Fruit fly (Drosophila melanogaster) whole organism, embryonic: Measurements from ENCODE around the gene Indy.

Experiments
- ATbp ChIP-seq: fragments of 200-800 bp; sonication (Bioruptor generic); optimal IDR thresholded peaks from 2 replicates; lab custom pipeline; 2017; ENCODE audit warnings: missing biosample characterization, mild to moderate bottlenecking, missing genetic modification characterization, missing genetic modification reagents
- Asciz ChIP-seq: fragments of 200-800 bp; sonication (Bioruptor generic); optimal IDR thresholded peaks from 2 replicates; lab custom pipeline; 2017; ENCODE audit warnings: missing biosample characterization, mild to moderate bottlenecking, missing genetic modification characterization, missing genetic modification reagents
- BEAF-32 ChIP-seq: fragments of 200-800 bp; sonication (Bioruptor generic); optimal IDR thresholded peaks from 3 replicates; lab custom pipeline; 2017; ENCODE audit warnings: missing biosample characterization, missing genetic modification characterization, mild to moderate bottlenecking, moderate library complexity, missing genetic modification reagents
- CG1233 ChIP-seq: fragments of 200-800 bp; sonication (Bioruptor generic); optimal IDR thresholded peaks from 4 replicates; lab custom pipeline; 2018; ENCODE audit warnings: missing biosample characterization, mild to moderate bottlenecking, missing genetic modification characterization
- CG13123 ChIP-seq: fragments of 200-800 bp; sonication (Bioruptor generic); optimal IDR thresholded peaks from 2 replicates; lab custom pipeline; 2016; ENCODE audit warnings: missing biosample characterization, missing genetic modification characterization
- CG15514 ChIP-seq: fragments of 200-800 bp; sonication (Bioruptor generic); optimal IDR thresholded peaks from 3 replicates; lab custom pipeline; 2017; ENCODE audit warnings: missing biosample characterization, missing genetic modification characterization, mild to moderate bottlenecking, moderate library complexity, missing genetic modification reagents
- CG18011 ChIP-seq: fragments of 200-800 bp; sonication (Bioruptor generic); optimal IDR thresholded peaks from 2 replicates; lab custom pipeline; 2017; ENCODE audit warnings: missing biosample characterization, missing genetic modification characterization, mild to moderate bottlenecking, moderate library complexity, missing genotype
- CG18619 ChIP-seq: fragments of 200-800 bp; sonication (Bioruptor generic); optimal IDR thresholded peaks from 3 replicates; lab custom pipeline; 2017; ENCODE audit warnings: missing biosample characterization, mild to moderate bottlenecking, missing genetic modification characterization
- CG32772 ChIP-seq: fragments of 200-800 bp; sonication (Bioruptor generic); IDR thresholded peaks from 2 replicates; pipeline ENCODE4 v1.3.6; 2022; ENCODE audit warnings: missing biosample characterization, missing genetic modification characterization
- CG4360 ChIP-seq: fragments of 200-800 bp; sonication (Bioruptor generic); IDR thresholded peaks from 2 replicates; pipeline ENCODE4 v1.3.6; 2022; ENCODE audit warnings: missing biosample characterization, missing genetic modification characterization
- CG4854 ChIP-seq: fragments of 200-800 bp; sonication (Bioruptor generic); optimal IDR thresholded peaks from 2 replicates; lab custom pipeline; 2016; ENCODE audit warnings: missing biosample characterization, missing genetic modification characterization, inconsistent platforms
- CG5953 ChIP-seq: fragments of 200-800 bp; sonication (Bioruptor generic); IDR thresholded peaks from 2 replicates; pipeline ENCODE4 v1.3.6; 2022; ENCODE audit warnings: missing biosample characterization, missing genetic modification characterization
- CG6689 ChIP-seq: fragments of 200-800 bp; sonication (Bioruptor generic); IDR thresholded peaks from 2 replicates; pipeline ENCODE4 v1.3.6; 2022; ENCODE audit warnings: missing biosample characterization, missing genetic modification characterization
- CG8281 ChIP-seq: fragments of 200-800 bp; sonication (Bioruptor generic); optimal IDR thresholded peaks from 2 replicates; lab custom pipeline; 2018; ENCODE audit warnings: missing biosample characterization, mild to moderate bottlenecking, missing genetic modification characterization, moderate library complexity
- CG8290 ChIP-seq, 3 experiments: fragments of 200-800 bp; sonication (Bioruptor generic); optimal IDR thresholded peaks; 2 replicates each; lab custom pipeline; 2016 to 2019; ENCODE audit warnings: missing biosample characterization in 3 of 3, missing genetic modification characterization in 3 of 3, mild to moderate bottlenecking in 2 of 3, moderate library complexity in 1 of 3
- D19B ChIP-seq: fragments of 200-800 bp; sonication (Bioruptor generic); optimal IDR thresholded peaks from 2 replicates; lab custom pipeline; 2017; ENCODE audit warnings: missing biosample characterization, mild to moderate bottlenecking, missing genetic modification characterization
- Dad ChIP-seq: fragments of 200-800 bp; sonication (Bioruptor generic); optimal IDR thresholded peaks from 3 replicates; lab custom pipeline; 2016; ENCODE audit warnings: missing biosample characterization, missing genetic modification characterization
- Dll ChIP-seq: fragments of 200-800 bp; sonication (Bioruptor generic); IDR thresholded peaks from 4 replicates; pipeline ENCODE4 v1.3.6; 2022; ENCODE audit warnings: missing biosample characterization, missing genetic modification characterization; ENCODE audit not compliant: partially characterized antibody
- GATAe ChIP-seq: fragments of 200-800 bp; sonication (Bioruptor generic); conservative IDR thresholded peaks from 2 replicates; pipeline ENCODE4 v1.3.6; 2022; ENCODE audit warnings: missing biosample characterization, missing genetic modification characterization
- Hey ChIP-seq: fragments of 200-800 bp; sonication (Bioruptor generic); optimal IDR thresholded peaks from 3 replicates; lab custom pipeline; 2018; ENCODE audit warnings: missing biosample characterization, mild to moderate bottlenecking, missing genetic modification characterization
- Hmx ChIP-seq: fragments of 200-800 bp; sonication (Bioruptor generic); optimal IDR thresholded peaks from 2 replicates; lab custom pipeline; 2016; ENCODE audit warnings: missing biosample characterization, missing genetic modification characterization
- Hr51 ChIP-seq, 2 experiments: fragments of 200-800 bp; sonication (Bioruptor generic); optimal IDR thresholded peaks; 2 replicates in 1 of 2; 3 replicates in 1 of 2; lab custom pipeline; 2016 to 2018; ENCODE audit warnings: missing biosample characterization in 2 of 2, missing genetic modification characterization in 2 of 2, mild to moderate bottlenecking in 1 of 2, moderate library complexity in 1 of 2
- Hr78 ChIP-seq, 2 experiments: fragments of 200-800 bp in 1 of 2; fragments of >200 bp in 1 of 2; sonication (Bioruptor generic) in 1 of 2; optimal IDR thresholded peaks; 2 replicates each; lab custom pipeline; 2017 to 2019; ENCODE audit warnings: missing biosample characterization in 2 of 2, missing genetic modification characterization in 2 of 2, mild to moderate bottlenecking in 1 of 2, moderate library complexity in 1 of 2
- Lpt ChIP-seq: fragments of >200 bp; optimal IDR thresholded peaks from 2 replicates; lab custom pipeline; 2018; ENCODE audit warnings: missing biosample characterization, missing genetic modification characterization
- MESR4 ChIP-seq: fragments of 200-800 bp; sonication (Bioruptor generic); optimal IDR thresholded peaks from 2 replicates; lab custom pipeline; 2018; ENCODE audit warnings: missing biosample characterization, mild to moderate bottlenecking, missing genetic modification characterization, moderate library complexity
- Optix ChIP-seq: fragments of 200-800 bp; sonication (Bioruptor generic); IDR thresholded peaks from 3 replicates; pipeline ENCODE4 v1.3.6; 2022; ENCODE audit warnings: missing biosample characterization, missing genetic modification characterization
- Pdp1 ChIP-seq, 2 experiments: fragments of 200-800 bp; sonication (Bioruptor generic); optimal IDR thresholded peaks; 3 replicates each; lab custom pipeline; 2016; ENCODE audit warnings: missing biosample characterization in 2 of 2, missing genetic modification characterization in 2 of 2, mild to moderate bottlenecking in 1 of 2, moderate library complexity in 1 of 2
- TFAM ChIP-seq: fragments of 200-800 bp; sonication (Bioruptor generic); optimal IDR thresholded peaks from 2 replicates; lab custom pipeline; 2017; ENCODE audit warnings: missing biosample characterization, missing genetic modification characterization, inconsistent platforms
- Usf ChIP-seq: fragments of 200-800 bp; sonication (Bioruptor generic); optimal IDR thresholded peaks from 2 replicates; lab custom pipeline; 2017; ENCODE audit warnings: missing genotype, missing biosample characterization, missing genetic modification characterization
- Xbp1 ChIP-seq: fragments of 200-800 bp; sonication (Bioruptor generic); optimal IDR thresholded peaks from 3 replicates; lab custom pipeline; 2016; ENCODE audit warnings: missing biosample characterization, mild to moderate bottlenecking, missing genetic modification characterization
- bab2 ChIP-seq: fragments of 200-800 bp; sonication (Bioruptor generic); optimal IDR thresholded peaks from 2 replicates; lab custom pipeline; 2016; ENCODE audit warnings: missing biosample characterization, missing genetic modification characterization
- dmrt11E ChIP-seq: fragments of 200-800 bp; sonication (Bioruptor generic); optimal IDR thresholded peaks from 3 replicates; lab custom pipeline; 2018; ENCODE audit warnings: missing biosample characterization, mild to moderate bottlenecking, missing genetic modification characterization, moderate library complexity
- ems ChIP-seq: fragments of 200-800 bp; sonication (Bioruptor generic); optimal IDR thresholded peaks from 3 replicates; lab custom pipeline; 2016; ENCODE audit warnings: missing biosample characterization, missing genetic modification characterization
- esg ChIP-seq: fragments of 200-800 bp; sonication (Bioruptor generic); conservative IDR thresholded peaks from 2 replicates; pipeline ENCODE4 v1.3.6; 2022; ENCODE audit warnings: missing biosample characterization, missing genetic modification characterization
- eve ChIP-seq, 2 experiments: fragments of >200 bp; optimal IDR thresholded peaks; 2 replicates each; lab custom pipeline; 2017; ENCODE audit warnings: missing biosample characterization in 2 of 2, missing genetic modification characterization in 2 of 2
- exex ChIP-seq: fragments of 200-800 bp; sonication (Bioruptor generic); optimal IDR thresholded peaks from 4 replicates; lab custom pipeline; 2018; ENCODE audit warnings: missing biosample characterization, mild to moderate bottlenecking, missing genetic modification characterization, moderate library complexity
- eyg ChIP-seq: fragments of 200-800 bp; sonication (Bioruptor generic); optimal IDR thresholded peaks from 3 replicates; lab custom pipeline; 2016; ENCODE audit warnings: missing biosample characterization, missing genetic modification characterization
- fd102C ChIP-seq: fragments of 200-800 bp; sonication (Bioruptor generic); optimal IDR thresholded peaks from 2 replicates; lab custom pipeline; 2018; ENCODE audit warnings: missing biosample characterization, mild to moderate bottlenecking, missing genetic modification characterization, moderate library complexity
- fu2 ChIP-seq: fragments of 200-800 bp; sonication (Bioruptor generic); optimal IDR thresholded peaks from 2 replicates; lab custom pipeline; 2016; ENCODE audit warnings: missing biosample characterization, missing genetic modification characterization
- gcm2 ChIP-seq: fragments of 200-800 bp; sonication (Bioruptor generic); optimal IDR thresholded peaks from 2 replicates; lab custom pipeline; 2016; ENCODE audit warnings: missing biosample characterization, missing genetic modification characterization
- grn ChIP-seq: fragments of 200-800 bp; sonication (Bioruptor generic); optimal IDR thresholded peaks from 3 replicates; lab custom pipeline; 2017; ENCODE audit warnings: missing biosample characterization, missing genetic modification characterization
- gsb-n ChIP-seq: fragments of 200-800 bp; sonication (Bioruptor generic); optimal IDR thresholded peaks from 3 replicates; lab custom pipeline; 2018; ENCODE audit warnings: missing biosample characterization, mild to moderate bottlenecking, missing genetic modification characterization
- jigr1 ChIP-seq: fragments of 200-800 bp; sonication (Bioruptor generic); IDR thresholded peaks from 3 replicates; pipeline ENCODE4 v1.3.6; 2022; ENCODE audit warnings: missing biosample characterization, missing genetic modification characterization
- lab ChIP-seq: fragments of 200-800 bp; sonication (Bioruptor generic); optimal IDR thresholded peaks from 3 replicates; lab custom pipeline; 2017; ENCODE audit warnings: missing biosample characterization, missing genetic modification characterization, mild to moderate bottlenecking, moderate library complexity, missing genetic modification reagents
- lmd ChIP-seq: fragments of 200-800 bp; sonication (Bioruptor generic); IDR thresholded peaks from 2 replicates; pipeline ENCODE4 v1.3.6; 2022; ENCODE audit warnings: missing biosample characterization, missing genetic modification characterization
- pnt ChIP-seq: fragments of 200-800 bp; sonication (Bioruptor generic); optimal IDR thresholded peaks from 3 replicates; lab custom pipeline; 2016; ENCODE audit warnings: missing biosample characterization, missing genetic modification characterization
- psq ChIP-seq: fragments of 200-800 bp; sonication (Bioruptor generic); optimal IDR thresholded peaks from 2 replicates; lab custom pipeline; 2017; ENCODE audit warnings: missing biosample characterization, missing genetic modification characterization
- sqz ChIP-seq: fragments of 200-800 bp; sonication (Bioruptor generic); optimal IDR thresholded peaks from 3 replicates; lab custom pipeline; 2018; ENCODE audit warnings: missing biosample characterization, mild to moderate bottlenecking, missing genetic modification characterization
- trh ChIP-seq: fragments of 200-800 bp; sonication (Bioruptor generic); optimal IDR thresholded peaks from 2 replicates; lab custom pipeline; 2016; ENCODE audit warnings: missing biosample characterization, missing genetic modification characterization
- ttk ChIP-seq: fragments of 200-800 bp; sonication (Bioruptor generic); IDR thresholded peaks from 2 replicates; pipeline ENCODE4 v2.1.2; 2022; ENCODE audit warnings: missing biosample characterization, missing genetic modification characterization
- wek ChIP-seq: fragments of 200-800 bp; sonication (Bioruptor generic); optimal IDR thresholded peaks from 3 replicates; lab custom pipeline; 2018; ENCODE audit warnings: missing biosample characterization, mild to moderate bottlenecking, missing genetic modification characterization, moderate library complexity

Indy gene

dm6 chr3L:18792009-18792339 lies 54.1 kb downstream of the Indy start (continued):
- TF ChIP-seq CG18011 (GFP tag; lab: Kevin White, UChicago): no peak
- TF ChIP-seq Pdp1 (GFP tag; optimal IDR thresholded peaks at IDR 0.05; lab: Kevin White, UChicago): peak in 1 of 2 experiments; percentile 91
- no peak for TF ChIP-seq jigr1 (GFP tag; lab: Robert Waterston, UW)
- TF ChIP-seq grn: peak; percentile 62
- no peak for TF ChIP-seq gcm2 (GFP tag; lab: Kevin White, UChicago)
- TF ChIP-seq Usf (GFP tag; lab: Kevin White, UChicago): no peak
- no peak for TF ChIP-seq MESR4
- no peak for TF ChIP-seq psq (GFP tag; lab: Kevin White, UChicago)
- no peak for TF ChIP-seq CG4854 (GFP tag; lab: Kevin White, UChicago)
- TF ChIP-seq gsb-n (tag; lab: Kevin White, UChicago): no peak
- no peak for TF ChIP-seq Dad (GFP tag; lab: Kevin White, UChicago)
- no peak for TF ChIP-seq Hey
- TF ChIP-seq TFAM (GFP tag; lab: Kevin White, UChicago): no peak
- TF ChIP-seq Lpt: no peak
- peak; percentile 67; the same call in 1 of the 2 replicates for TF ChIP-seq GATAe
- TF ChIP-seq pnt (GFP tag; lab: Kevin White, UChicago): no peak
- peak; percentile 94 for TF ChIP-seq exex (tag; lab: Kevin White, UChicago)
- no peak for TF ChIP-seq Hr78 (GFP tag; optimal IDR thresholded peaks at IDR 0.05; lab: Kevin White, UChicago)
- TF ChIP-seq Asciz (GFP tag; lab: Kevin White, UChicago): no peak
- no peak for TF ChIP-seq CG32772 (GFP tag; lab: Robert Waterston, UW)
- no peak for TF ChIP-seq CG4360 (GFP tag; lab: Robert Waterston, UW)
- no peak for TF ChIP-seq ttk
- no peak for TF ChIP-seq CG5953 (GFP tag; lab: Robert Waterston, UW)
- no peak for TF ChIP-seq BEAF-32
- TF ChIP-seq eve (GFP tag; optimal IDR thresholded peaks at IDR 0.05; lab: Kevin White, UChicago): no peak
- TF ChIP-seq CG1233: no peak
- TF ChIP-seq trh (GFP tag; lab: Kevin White, UChicago): no peak
- TF ChIP-seq lab (GFP tag; lab: Kevin White, UChicago): no peak
- TF ChIP-seq fd102C (GFP tag; lab: Kevin White, UChicago): no peak
- no peak for TF ChIP-seq ATbp (GFP tag; lab: Kevin White, UChicago)
- no peak for TF ChIP-seq D19B
- TF ChIP-seq eyg (GFP tag; lab: Kevin White, UChicago): no peak
- no peak for TF ChIP-seq sqz (GFP tag; lab: Kevin White, UChicago)
- no peak for TF ChIP-seq Hr51 (GFP tag; optimal IDR thresholded peaks at IDR 0.05; lab: Kevin White, UChicago)
- no peak for TF ChIP-seq Dll
- TF ChIP-seq CG6689 (GFP tag; lab: Robert Waterston, UW): no peak
- no peak for TF ChIP-seq dmrt11E (tag; lab: Kevin White, UChicago)
- no peak for TF ChIP-seq wek
- peak; percentile 15 for TF ChIP-seq CG8281 (tag; lab: Kevin White, UChicago)

- TF ChIP-seq lmd (GFP tag; lab: Robert Waterston, UW): peak; percentile 31; the same call in 1 of the 2 replicates
- no peak for TF ChIP-seq CG13123 (GFP tag; lab: Kevin White, UChicago)
- 0 out of 2 replicates have a peak, but pooled peaks have one; percentile 19 for TF ChIP-seq esg (GFP tag; lab: Robert Waterston, UW)
- TF ChIP-seq ems: peak; percentile 52
- peak; percentile 41 for TF ChIP-seq CG18619 (GFP tag; lab: Kevin White, UChicago)
- TF ChIP-seq Xbp1: peak; percentile 44
- TF ChIP-seq Optix (GFP tag; lab: Robert Waterston, UW): 0 out of 3 replicates have a peak, but pooled peaks have one; percentile 16
- no peak for TF ChIP-seq Hmx (GFP tag; lab: Kevin White, UChicago)
- TF ChIP-seq fu2: peak; percentile 18
- TF ChIP-seq CG8290 (GFP tag; optimal IDR thresholded peaks at IDR 0.05; lab: Kevin White, UChicago): no peak
- TF ChIP-seq CG8290 (tag; optimal IDR thresholded peaks at IDR 0.05; lab: Kevin White, UChicago): peak in 1 of 2 experiments; percentile 24
- TF ChIP-seq CG15514 (GFP tag; lab: Kevin White, UChicago): peak; percentile 28
- peak; percentile 32 for TF ChIP-seq bab2 (GFP tag; lab: Kevin White, UChicago)
Observed at dm6 chr3L:18791232-18792008, 54.6 kb downstream of the Indy start.
